Fruit fly (Drosophila melanogaster): ENCODE results near the gene Rat1.

Gene Rat1

DNA sequence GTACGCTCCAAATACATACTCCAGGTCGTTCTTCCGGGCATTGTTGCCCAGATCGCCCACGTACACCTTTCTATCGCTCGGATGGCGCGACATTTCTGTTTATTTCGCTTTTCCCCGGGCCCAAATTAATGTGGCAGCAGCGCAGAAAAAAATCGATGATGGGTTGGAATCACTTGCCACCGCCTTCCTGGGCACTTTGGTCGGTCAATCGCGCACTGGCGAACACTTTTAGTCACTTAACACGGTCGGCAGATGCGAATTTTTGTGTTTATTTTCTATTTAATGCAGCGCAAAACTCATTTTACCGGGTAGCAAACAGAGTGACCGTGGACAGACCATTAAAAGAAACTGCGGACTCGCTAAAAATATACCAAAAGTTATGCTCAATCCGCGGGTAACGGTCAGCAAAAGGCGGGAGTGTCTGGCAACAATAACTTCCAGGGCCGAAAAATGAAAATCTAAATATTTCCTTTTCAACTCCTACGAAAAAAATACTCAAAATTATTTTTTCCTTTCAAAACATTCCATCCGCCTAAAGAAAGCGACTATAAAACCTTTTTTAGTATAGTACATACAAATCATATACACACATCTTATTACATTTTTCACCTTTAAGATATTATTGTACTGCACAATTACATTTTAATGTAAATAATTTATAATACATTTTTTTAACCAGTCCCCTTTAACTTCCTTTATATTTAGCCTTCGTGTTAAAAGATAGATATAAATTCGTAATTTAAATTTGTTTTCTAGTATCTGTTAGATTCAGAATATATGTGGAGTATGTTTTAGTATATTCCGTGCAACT lies 12.2 kb downstream of the Rat1 start, which contains the start of gene x16 (continued):
- TF ChIP-seq CG2120 (GFP tag; optimal IDR thresholded peaks at IDR 0.05): peak; percentile 11
- peak; percentile 15 for TF ChIP-seq gem (tag; optimal IDR thresholded peaks at IDR 0.05)
- no peak for TF ChIP-seq br (optimal IDR thresholded peaks at IDR 0.05)
- peak; percentile 8 for TF ChIP-seq B-H2 (GFP tag; optimal IDR thresholded peaks at IDR 0.05)
- peak; percentile 76 for TF ChIP-seq Sin3A (optimal IDR thresholded peaks at IDR 0.05)

DNA sequence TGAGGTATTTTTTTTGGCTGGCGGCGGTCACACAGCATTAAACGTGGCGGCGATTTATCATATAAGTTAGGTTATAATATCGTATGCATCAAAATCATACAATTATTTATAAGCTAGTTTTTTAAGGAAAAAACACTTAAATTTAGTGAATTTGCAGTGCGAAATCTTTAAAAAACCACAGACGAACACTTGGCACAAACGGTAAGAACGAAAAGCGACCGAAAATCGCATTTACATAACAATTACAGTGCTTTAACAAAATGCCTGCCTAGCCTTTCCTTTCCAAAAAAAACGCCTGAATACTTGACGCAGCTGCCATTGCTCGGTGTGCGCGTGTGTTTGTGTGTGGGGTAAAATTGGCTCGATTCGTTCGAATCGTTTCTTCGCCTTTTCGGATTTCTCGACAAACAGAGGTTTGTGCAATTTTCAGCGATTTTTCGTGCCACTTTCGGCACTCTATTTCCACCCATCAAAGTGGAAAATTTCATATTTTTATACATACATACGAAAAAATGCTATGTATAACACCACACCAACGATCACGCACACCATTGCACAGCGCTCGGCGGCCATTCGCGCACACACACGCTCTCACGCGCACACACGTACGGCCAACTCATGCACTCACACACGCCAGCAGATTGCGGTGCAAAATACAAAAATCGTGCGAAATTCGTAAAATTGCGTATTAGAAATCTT lies 12.9 kb downstream of the Rat1 start, which contains the start of gene Hrb27C:
Hrb27C (plus strand) TSS at position 44 of the 699 bp plus-strand sequence.
- TF ChIP-seq phol (tag; optimal IDR thresholded peaks at IDR 0.05): peak; percentile 12
- TF ChIP-seq Doc2 (GFP tag; IDR thresholded peaks at IDR 0.05): no peak
- TF ChIP-seq salm (tag; optimal IDR thresholded peaks at IDR 0.05): peak; percentile 9
- TF ChIP-seq bbx (GFP tag; IDR thresholded peaks at IDR 0.05; ENCODE audit: partially characterized antibody): peak; percentile 53; the same call in 1 of the 2 replicates
- TF ChIP-seq Hmr (GFP tag; optimal IDR thresholded peaks at IDR 0.05): peak; percentile 10
- TF ChIP-seq CG8924 (tag; optimal IDR thresholded peaks at IDR 0.05): peak; percentile 15
- peak; percentile 58 for TF ChIP-seq sd (tag; optimal IDR thresholded peaks at IDR 0.05)
- TF ChIP-seq gfzf (GFP tag; optimal IDR thresholded peaks at IDR 0.05): peak; percentile 26
- 0 out of 4 replicates have a peak, but pooled peaks have one; percentile 60 for TF ChIP-seq chinmo (GFP tag; IDR thresholded peaks at IDR 0.05; ENCODE audit: partially characterized antibody)
- peak; percentile 81 for TF ChIP-seq rib (GFP tag; IDR thresholded peaks at IDR 0.05)
- TF ChIP-seq toy (GFP tag; IDR thresholded peaks at IDR 0.05): no peak
- peak; percentile 43 for TF ChIP-seq Nf-YC (tag; optimal IDR thresholded peaks at IDR 0.05)
- peak; percentile 68 for TF ChIP-seq Med (GFP tag)
- TF ChIP-seq Deaf1 (tag; optimal IDR thresholded peaks at IDR 0.05): peak; percentile 91
- TF ChIP-seq Nf-YB (GFP tag; optimal IDR thresholded peaks at IDR 0.05): peak; percentile 16
- peak; percentile 96 for TF ChIP-seq bigmax (GFP tag; optimal IDR thresholded peaks at IDR 0.05)
- TF ChIP-seq Hr39 (optimal IDR thresholded peaks at IDR 0.05): peak; percentile 50
- no peak for TF ChIP-seq CG6654 (GFP tag; optimal IDR thresholded peaks at IDR 0.05)
- no peak for TF ChIP-seq CG30020 (tag; optimal IDR thresholded peaks at IDR 0.05)
- peak; percentile 50; the same call in 1 of the 3 replicates for TF ChIP-seq Dbx (GFP tag; IDR thresholded peaks at IDR 0.05)
- TF ChIP-seq Adf1 (GFP tag; IDR thresholded peaks at IDR 0.05): 0 out of 2 replicates have a peak, but pooled peaks have one; percentile 7
- peak; percentile 1 for TF ChIP-seq CG17385 (GFP tag; optimal IDR thresholded peaks at IDR 0.05)
- peak; percentile 74 for TF ChIP-seq YL-1 (GFP tag; optimal IDR thresholded peaks at IDR 0.05)
- TF ChIP-seq Six4 (GFP tag; optimal IDR thresholded peaks at IDR 0.05): no peak
- TF ChIP-seq chm (GFP tag; IDR thresholded peaks at IDR 0.05): peak; percentile 66
- TF ChIP-seq CG2875 (GFP tag; optimal IDR thresholded peaks at IDR 0.05): no peak
- peak; percentile 40; the same call in 1 of the 2 replicates for TF ChIP-seq Bgb (GFP tag; IDR thresholded peaks at IDR 0.05; ENCODE audit: partially characterized antibody)
- TF ChIP-seq CG17568 (GFP tag; optimal IDR thresholded peaks at IDR 0.05): peak; percentile 11
- no peak for TF ChIP-seq z (GFP tag; IDR thresholded peaks at IDR 0.05)
- TF ChIP-seq CG13624 (GFP tag; optimal IDR thresholded peaks at IDR 0.05): peak; percentile 54
- peak; percentile 96 for TF ChIP-seq CG15479 (GFP tag; optimal IDR thresholded peaks at IDR 0.05)
- peak in 1 of 2 experiments; percentile 86 for TF ChIP-seq Pdp1 (GFP tag; optimal IDR thresholded peaks at IDR 0.05)
- peak; percentile 91 for TF ChIP-seq CG32767 (GFP tag; IDR thresholded peaks at IDR 0.05)
- no peak for TF ChIP-seq jigr1 (GFP tag; IDR thresholded peaks at IDR 0.05)
- TF ChIP-seq cwo (GFP tag; optimal IDR thresholded peaks at IDR 0.05): no peak
- TF ChIP-seq dm (GFP tag; optimal IDR thresholded peaks at IDR 0.05): peak; percentile 66
- TF ChIP-seq lab (GFP tag; optimal IDR thresholded peaks at IDR 0.05): no peak
- TF ChIP-seq fd3F (GFP tag; optimal IDR thresholded peaks at IDR 0.05): no peak
- peak; percentile 68 for TF ChIP-seq MESR4 (GFP tag; optimal IDR thresholded peaks at IDR 0.05)
- TF ChIP-seq cg (GFP tag; optimal IDR thresholded peaks at IDR 0.05): peak; percentile 97
- peak; percentile 57 for TF ChIP-seq sqz (GFP tag; optimal IDR thresholded peaks at IDR 0.05)
